Fruit fly (Drosophila melanogaster) whole organism, embryonic: ENCODE results near the gene lectin-37Da.

Experiments
- Atf6 ChIP-seq: fragments of 200-800 bp; sonication (Bioruptor generic); IDR thresholded peaks from 2 replicates; pipeline ENCODE4 v1.3.6; 2022; ENCODE audit warnings: missing biosample characterization, missing genetic modification characterization
- Bdp1 ChIP-seq: fragments of 200-800 bp; sonication (Bioruptor generic); optimal IDR thresholded peaks from 3 replicates; lab custom pipeline; 2016; ENCODE audit warnings: missing biosample characterization, missing genetic modification characterization
- Bgb ChIP-seq: fragments of 200-800 bp; sonication (Bioruptor generic); IDR thresholded peaks from 2 replicates; pipeline ENCODE4 v1.3.6; 2022; ENCODE audit warnings: missing biosample characterization, missing genetic modification characterization; ENCODE audit not compliant: partially characterized antibody
- C15 ChIP-seq: fragments of 200-800 bp; sonication (Bioruptor generic); IDR thresholded peaks from 3 replicates; pipeline ENCODE4 v1.3.6; 2022; ENCODE audit warnings: missing biosample characterization, missing genetic modification characterization
- CG10274 ChIP-seq: fragments of 200-800 bp; sonication (Bioruptor generic); optimal IDR thresholded peaks from 3 replicates; lab custom pipeline; 2017; ENCODE audit warnings: missing biosample characterization, mild to moderate bottlenecking, missing genetic modification characterization
- CG10959 ChIP-seq: fragments of 200-800 bp; sonication (Bioruptor generic); IDR thresholded peaks from 2 replicates; pipeline ENCODE4 v1.3.6; 2022; ENCODE audit warnings: missing biosample characterization, missing genetic modification characterization
- CG12942 ChIP-seq: fragments of 200-800 bp; sonication (Bioruptor generic); optimal IDR thresholded peaks from 3 replicates; lab custom pipeline; 2016; ENCODE audit warnings: missing biosample characterization, missing genetic modification characterization
- CG13123 ChIP-seq: fragments of 200-800 bp; sonication (Bioruptor generic); optimal IDR thresholded peaks from 2 replicates; lab custom pipeline; 2016; ENCODE audit warnings: missing biosample characterization, missing genetic modification characterization
- CG13296 ChIP-seq: fragments of 200-800 bp; sonication (Bioruptor generic); optimal IDR thresholded peaks from 3 replicates; lab custom pipeline; 2018; ENCODE audit warnings: missing biosample characterization, mild to moderate bottlenecking, missing genetic modification characterization
- CG13775 ChIP-seq: fragments of 200-800 bp; sonication (Bioruptor generic); optimal IDR thresholded peaks from 3 replicates; lab custom pipeline; 2017; ENCODE audit warnings: missing biosample characterization, mild to moderate bottlenecking, missing genetic modification characterization
- CG15269 ChIP-seq: fragments of 200-800 bp; sonication (Bioruptor generic); optimal IDR thresholded peaks from 2 replicates; lab custom pipeline; 2018; ENCODE audit warnings: missing biosample characterization, mild to moderate bottlenecking, missing genetic modification characterization, moderate library complexity
- CG1603 ChIP-seq: fragments of 200-800 bp; sonication (Bioruptor generic); optimal IDR thresholded peaks from 2 replicates; lab custom pipeline; 2019; ENCODE audit warnings: missing biosample characterization, mild to moderate bottlenecking, missing genetic modification characterization, moderate library complexity
- CG17361 ChIP-seq: fragments of 200-800 bp; sonication (Bioruptor generic); IDR thresholded peaks from 3 replicates; pipeline ENCODE4 v1.3.6; 2022; ENCODE audit warnings: missing biosample characterization, missing genetic modification characterization
- CG17912 ChIP-seq: fragments of 200-800 bp; sonication (Bioruptor generic); optimal IDR thresholded peaks from 2 replicates; lab custom pipeline; 2018; ENCODE audit warnings: missing biosample characterization, mild to moderate bottlenecking, missing genetic modification characterization
- CG33213 ChIP-seq: fragments of 200-800 bp; sonication (Bioruptor generic); optimal IDR thresholded peaks from 3 replicates; lab custom pipeline; 2016; ENCODE audit warnings: missing biosample characterization, missing genetic modification characterization
- CG3838 ChIP-seq: fragments of 200-800 bp; sonication (Bioruptor generic); optimal IDR thresholded peaks from 3 replicates; lab custom pipeline; 2016; ENCODE audit warnings: missing biosample characterization, missing genetic modification characterization
- CG5953 ChIP-seq: fragments of 200-800 bp; sonication (Bioruptor generic); IDR thresholded peaks from 2 replicates; pipeline ENCODE4 v1.3.6; 2022; ENCODE audit warnings: missing biosample characterization, missing genetic modification characterization
- CG7839 ChIP-seq: fragments of 200-800 bp; sonication (Bioruptor generic); optimal IDR thresholded peaks from 3 replicates; lab custom pipeline; 2018; ENCODE audit warnings: missing biosample characterization, mild to moderate bottlenecking, missing genetic modification characterization, moderate library complexity
- CG8359 ChIP-seq: fragments of 200-800 bp; sonication (Bioruptor generic); optimal IDR thresholded peaks from 2 replicates; lab custom pipeline; 2017; ENCODE audit warnings: missing biosample characterization, mild to moderate bottlenecking, missing genetic modification characterization, borderline replicate concordance
- CG8478 ChIP-seq: fragments of >200 bp; optimal IDR thresholded peaks from 2 replicates; lab custom pipeline; 2018
- CG9437 ChIP-seq: fragments of 200-800 bp; sonication (Bioruptor generic); optimal IDR thresholded peaks from 2 replicates; lab custom pipeline; 2018; ENCODE audit warnings: missing biosample characterization, mild to moderate bottlenecking, missing genetic modification characterization
- Camta ChIP-seq: fragments of 200-800 bp; sonication (Bioruptor generic); optimal IDR thresholded peaks from 2 replicates; lab custom pipeline; 2016; ENCODE audit warnings: missing biosample characterization, missing genetic modification characterization
- CoRest ChIP-seq: fragments of 200-800 bp; sonication (Bioruptor generic); optimal IDR thresholded peaks from 3 replicates; lab custom pipeline; 2018; ENCODE audit warnings: missing biosample characterization, mild to moderate bottlenecking, missing genetic modification characterization, moderate library complexity
- Dad ChIP-seq: fragments of 200-800 bp; sonication (Bioruptor generic); optimal IDR thresholded peaks from 3 replicates; lab custom pipeline; 2016; ENCODE audit warnings: missing biosample characterization, missing genetic modification characterization
- Dbx ChIP-seq: fragments of 200-800 bp; sonication (Bioruptor generic); IDR thresholded peaks from 3 replicates; pipeline ENCODE4 v1.3.6; 2022; ENCODE audit warnings: missing biosample characterization, missing genetic modification characterization
- Drgx ChIP-seq: fragments of 200-800 bp; sonication (Bioruptor generic); IDR thresholded peaks from 2 replicates; pipeline ENCODE4 v1.3.6; 2022; ENCODE audit warnings: missing biosample characterization, missing genetic modification characterization
- Gsc ChIP-seq: fragments of 200-800 bp; sonication (Bioruptor generic); IDR thresholded peaks from 2 replicates; pipeline ENCODE4 v1.3.6; 2022; ENCODE audit warnings: missing biosample characterization, missing genetic modification characterization
- H15 ChIP-seq: fragments of 200-800 bp; sonication (Bioruptor generic); IDR thresholded peaks from 3 replicates; pipeline ENCODE4 v1.3.6; 2022; ENCODE audit warnings: missing biosample characterization, missing genetic modification characterization
- HLH54F ChIP-seq: fragments of 200-800 bp; sonication (Bioruptor generic); optimal IDR thresholded peaks from 3 replicates; lab custom pipeline; 2016; ENCODE audit warnings: missing biosample characterization, missing genetic modification characterization
- Hr3 ChIP-seq: fragments of 200-800 bp; sonication (Bioruptor generic); optimal IDR thresholded peaks from 3 replicates; lab custom pipeline; 2016; ENCODE audit warnings: missing biosample characterization, missing genetic modification characterization
- Jarid2 ChIP-seq: fragments of 200-800 bp; sonication (Bioruptor generic); optimal IDR thresholded peaks from 3 replicates; lab custom pipeline; 2017; ENCODE audit warnings: mild to moderate bottlenecking, missing biosample characterization, missing genetic modification reagents, missing genetic modification characterization
- Kr ChIP-seq: fragments of 200-800 bp; sonication (Bioruptor generic); optimal IDR thresholded peaks from 2 replicates; lab custom pipeline; 2017; ENCODE audit warnings: missing biosample characterization, mild to moderate bottlenecking, missing genetic modification characterization
- MTF-1 ChIP-seq: fragments of 200-800 bp; sonication (Bioruptor generic); optimal IDR thresholded peaks from 2 replicates; lab custom pipeline; 2018; ENCODE audit warnings: missing biosample characterization, mild to moderate bottlenecking, missing genetic modification characterization, borderline replicate concordance
- Max ChIP-seq: fragments of 200-800 bp; sonication (Bioruptor generic); optimal IDR thresholded peaks from 2 replicates; lab custom pipeline; 2016; ENCODE audit warnings: missing biosample characterization, mild to moderate bottlenecking, missing genetic modification characterization
- Ravus ChIP-seq: fragments of 200-800 bp; sonication (Bioruptor generic); IDR thresholded peaks from 2 replicates; pipeline ENCODE4 v1.3.6; 2022; ENCODE audit warnings: missing biosample characterization, missing genetic modification characterization
- Side ChIP-seq: fragments of 200-800 bp; sonication (Bioruptor generic); optimal IDR thresholded peaks from 2 replicates; lab custom pipeline; 2016; ENCODE audit warnings: missing biosample characterization, missing genetic modification characterization
- Sry-β ChIP-seq: fragments of 200-800 bp; sonication (Bioruptor generic); optimal IDR thresholded peaks from 2 replicates; lab custom pipeline; 2018; ENCODE audit warnings: missing biosample characterization, mild to moderate bottlenecking, missing genetic modification characterization, moderate library complexity
- cad ChIP-seq: fragments of >200 bp; optimal IDR thresholded peaks from 2 replicates; lab custom pipeline; 2017; ENCODE audit warnings: missing biosample characterization, missing genetic modification characterization
- croc ChIP-seq: fragments of 200-800 bp; sonication (Bioruptor generic); conservative IDR thresholded peaks from 3 replicates; pipeline ENCODE4 v1.3.6; 2022; ENCODE audit warnings: missing biosample characterization, missing genetic modification characterization
- crp ChIP-seq, 2 experiments: fragments of 200-800 bp; sonication (Bioruptor generic); optimal IDR thresholded peaks; 2 replicates in 1 of 2; 3 replicates in 1 of 2; lab custom pipeline; 2017; ENCODE audit warnings: missing biosample characterization in 2 of 2, missing genetic modification characterization in 2 of 2, mild to moderate bottlenecking in 1 of 2, moderate library complexity in 1 of 2
- da ChIP-seq: fragments of 200-800 bp; sonication (Bioruptor generic); optimal IDR thresholded peaks from 2 replicates; lab custom pipeline; 2016; ENCODE audit warnings: missing biosample characterization, missing genetic modification characterization
- fd102C ChIP-seq: fragments of 200-800 bp; sonication (Bioruptor generic); optimal IDR thresholded peaks from 2 replicates; lab custom pipeline; 2018; ENCODE audit warnings: missing biosample characterization, mild to moderate bottlenecking, missing genetic modification characterization, moderate library complexity
- gcm2 ChIP-seq: fragments of 200-800 bp; sonication (Bioruptor generic); optimal IDR thresholded peaks from 2 replicates; lab custom pipeline; 2016; ENCODE audit warnings: missing biosample characterization, missing genetic modification characterization
- ind ChIP-seq: fragments of 200-800 bp; sonication (Bioruptor generic); optimal IDR thresholded peaks from 3 replicates; lab custom pipeline; 2016; ENCODE audit warnings: missing biosample characterization, missing genetic modification characterization
- kni ChIP-seq: fragments of 200-800 bp; sonication (Bioruptor generic); optimal IDR thresholded peaks from 3 replicates; lab custom pipeline; 2017; ENCODE audit warnings: mild to moderate bottlenecking, missing biosample characterization, missing genetic modification reagents, missing genetic modification characterization
- knrl ChIP-seq: fragments of 200-800 bp; sonication (Bioruptor generic); IDR thresholded peaks from 3 replicates; pipeline ENCODE4 v1.3.6; 2022; ENCODE audit warnings: missing biosample characterization, missing genetic modification characterization; ENCODE audit not compliant: partially characterized antibody
- nerfin-1 ChIP-seq: fragments of 200-800 bp; sonication (Bioruptor generic); optimal IDR thresholded peaks from 3 replicates; lab custom pipeline; 2019; ENCODE audit warnings: missing biosample characterization, mild to moderate bottlenecking, missing genetic modification characterization, moderate library complexity
- sna ChIP-seq: fragments of 200-800 bp; sonication (Bioruptor generic); IDR thresholded peaks from 2 replicates; pipeline ENCODE4 v1.3.6; 2022; ENCODE audit warnings: missing biosample characterization, missing genetic modification characterization; ENCODE audit not compliant: partially characterized antibody
- sug ChIP-seq: fragments of 200-800 bp; optimal IDR thresholded peaks from 2 replicates; lab custom pipeline; 2019; ENCODE audit warnings: missing biosample characterization, mild to moderate bottlenecking, missing genetic modification characterization, moderate library complexity
- tgo ChIP-seq: fragments of 200-800 bp; sonication (Bioruptor generic); IDR thresholded peaks from 3 replicates; pipeline ENCODE4 v1.3.6; 2022; ENCODE audit warnings: missing biosample characterization, missing genetic modification characterization
- vvl ChIP-seq: fragments of 200-800 bp; sonication (Bioruptor generic); IDR thresholded peaks from 2 replicates; pipeline ENCODE4 v1.3.6; 2022; ENCODE audit warnings: missing biosample characterization, missing genetic modification characterization
- zfh2 ChIP-seq: fragments of 200-800 bp; sonication (Bioruptor generic); optimal IDR thresholded peaks from 2 replicates; lab custom pipeline; 2016; ENCODE audit warnings: missing biosample characterization, missing genetic modification characterization

The lectin-37Da gene

dm6 chr2L:19453381-19453780 is 35.3 kb downstream of the lectin-37Da start, which contains the start of gene Top2 (continued):
- TF ChIP-seq Ravus (GFP tag; lab: Robert Waterston, UW), result no peak
- TF ChIP-seq HLH54F (GFP tag; lab: Kevin White, UChicago), result peak; percentile 40
- no peak for TF ChIP-seq Atf6 (GFP tag; lab: Robert Waterston, UW)
- TF ChIP-seq CG10274, result no peak
- no peak for TF ChIP-seq CG8359 (GFP tag; lab: Kevin White, UChicago)
- no peak for TF ChIP-seq CG8478 (lab: Kevin White, UChicago)
- no peak for TF ChIP-seq Gsc (GFP tag; lab: Robert Waterston, UW)
- TF ChIP-seq Jarid2 (GFP tag; lab: Kevin White, UChicago), result no peak
- TF ChIP-seq Hr3 (GFP tag; lab: Kevin White, UChicago), result peak; percentile 18
- TF ChIP-seq Kr (GFP tag; lab: Kevin White, UChicago), result no peak
- no peak for TF ChIP-seq H15 (GFP tag; lab: Robert Waterston, UW)
- peak; percentile 3 for TF ChIP-seq CG12942 (GFP tag; lab: Kevin White, UChicago)
- TF ChIP-seq Max (GFP tag; lab: Kevin White, UChicago), result peak; percentile 31
- no peak for TF ChIP-seq CG10959 (GFP tag; lab: Robert Waterston, UW)
- no peak for TF ChIP-seq C15 (GFP tag; lab: Robert Waterston, UW)
- TF ChIP-seq da, result no peak
- no peak for TF ChIP-seq CG15269 (tag; lab: Kevin White, UChicago)
- peak; percentile 35 for TF ChIP-seq ind (GFP tag; lab: Kevin White, UChicago)
- peak; percentile 14 for TF ChIP-seq CG7839 (tag; lab: Kevin White, UChicago)
- 0 out of 3 replicates have a peak, but pooled peaks have one; percentile 20 for TF ChIP-seq Dbx (GFP tag; lab: Robert Waterston, UW)
- peak; percentile 10 for TF ChIP-seq Bdp1 (GFP tag; lab: Kevin White, UChicago)
- no peak for TF ChIP-seq CG13296
- TF ChIP-seq nerfin-1, result no peak
- peak; percentile 16 for TF ChIP-seq CG17912 (GFP tag; lab: Kevin White, UChicago)
- TF ChIP-seq sug (tag; lab: Kevin White, UChicago), result peak; percentile 38
- TF ChIP-seq Sry-β (GFP tag; lab: Kevin White, UChicago), result peak; percentile 50
- TF ChIP-seq MTF-1 (GFP tag; lab: Kevin White, UChicago), result no peak
- TF ChIP-seq CG33213 (GFP tag; lab: Kevin White, UChicago), result peak; percentile 86
- TF ChIP-seq knrl (GFP tag; lab: Robert Waterston, UW), result peak; percentile 86
- peak; percentile 23 for TF ChIP-seq Camta (GFP tag; lab: Kevin White, UChicago)
- TF ChIP-seq CG5953 (GFP tag; lab: Robert Waterston, UW), result no peak
- no peak for TF ChIP-seq CG13775 (GFP tag; lab: Kevin White, UChicago)
- peak; percentile 44 for TF ChIP-seq sna (GFP tag; lab: Robert Waterston, UW)
- TF ChIP-seq Bgb (GFP tag; lab: Robert Waterston, UW), result peak; percentile 91
- peak; percentile 3 for TF ChIP-seq Dad (GFP tag; lab: Kevin White, UChicago)
- TF ChIP-seq CG1603 (tag; lab: Kevin White, UChicago), result peak; percentile 94
- TF ChIP-seq CG3838 (GFP tag; lab: Kevin White, UChicago), result no peak
- TF ChIP-seq kni (GFP tag; lab: Kevin White, UChicago), result no peak
- TF ChIP-seq zfh2 (GFP tag; lab: Kevin White, UChicago), result peak; percentile 68
- no peak for TF ChIP-seq tgo
- TF ChIP-seq crp (GFP tag; optimal IDR thresholded peaks at IDR 0.05; lab: Kevin White, UChicago), result peak in 1 of 2 experiments; percentile 30
- TF ChIP-seq CG9437 (GFP tag; lab: Kevin White, UChicago), result peak; percentile 5
- no peak for TF ChIP-seq croc (GFP tag; lab: Robert Waterston, UW)
- TF ChIP-seq Drgx (GFP tag; lab: Robert Waterston, UW), result no peak
- no peak for TF ChIP-seq gcm2 (GFP tag; lab: Kevin White, UChicago)
- peak; percentile 69 for TF ChIP-seq CoRest
- TF ChIP-seq CG17361 (GFP tag; lab: Robert Waterston, UW), result no peak
- TF ChIP-seq vvl (GFP tag; lab: Robert Waterston, UW), result peak; percentile 9; the same call in 1 of the 2 replicates
- TF ChIP-seq CG13123 (GFP tag; lab: Kevin White, UChicago), result peak; percentile 47
- no peak for TF ChIP-seq fd102C
- peak; percentile 42 for TF ChIP-seq Side
- TF ChIP-seq cad, result no peak
